Worm (Caenorhabditis elegans) whole organism, mixed stage, embryonic: ENCODE data around the gene cpr-1.

Experiments
- pha-4 ChIP-seq: fragments of 150-350 bp; optimal IDR thresholded peaks from 2 replicates; lab custom pipeline; 2018; ENCODE audit warnings: missing biosample characterization, missing genetic modification reagents, missing genetic modification characterization
- snpc-4 ChIP-seq: fragments of 150-350 bp; optimal IDR thresholded peaks from 2 replicates; lab custom pipeline; 2014; ENCODE audit warnings: missing biosample characterization, missing genetic modification characterization
- tbx-8 ChIP-seq: fragments of 200-800 bp; sonication (Bioruptor generic); optimal IDR thresholded peaks from 2 replicates; lab custom pipeline; 2018; ENCODE audit warnings: mild to moderate bottlenecking, missing genetic modification characterization, moderate library complexity, missing compliant biosample characterization
- unc-39 ChIP-seq: fragments of 150-350 bp; optimal IDR thresholded peaks from 2 replicates; lab custom pipeline; 2014; ENCODE audit warnings: missing biosample characterization, missing genetic modification characterization

ce11 chrV:11993706-11994345 lies 18.5 kb downstream of the cpr-1 start, which contains the start of the genes cyl-1 and C52E4.7:
- no peak for TF ChIP-seq snpc-4 (tag; lab: Kevin White, UChicago)
- TF ChIP-seq pha-4 (tag; lab: Kevin White, UChicago) = peak; percentile 51
- no peak for TF ChIP-seq unc-39 (tag; lab: Kevin White, UChicago)
- no peak for TF ChIP-seq tbx-8 (GFP tag; lab: Kevin White, UChicago)
